Worm (Caenorhabditis elegans) whole organism, mixed stage, embryonic: ENCODE measurements around the gene jmjd-3.2.

Experiments
- M03D4.4 ChIP-seq: sonication (generic microtip); optimal IDR thresholded peaks from 2 replicates; lab custom pipeline; 2017; ENCODE audit warnings: mild to moderate bottlenecking, missing genetic modification characterization, missing compliant biosample characterization
- bed-3 ChIP-seq: fragments of 200-800 bp; sonication (Bioruptor generic); optimal IDR thresholded peaks from 3 replicates; lab custom pipeline; 2018; ENCODE audit warnings: mild to moderate bottlenecking, missing genetic modification characterization, moderate library complexity, missing compliant biosample characterization
- blmp-1 ChIP-seq: fragments of 150-350 bp; optimal IDR thresholded peaks from 2 replicates; lab custom pipeline; 2014; ENCODE audit warnings: missing biosample characterization, missing genetic modification characterization
- ceh-39 ChIP-seq: fragments of 150-350 bp; optimal IDR thresholded peaks from 2 replicates; lab custom pipeline; 2014; ENCODE audit warnings: missing biosample characterization, missing genetic modification characterization
- ceh-43 ChIP-seq: fragments of 200-800 bp; sonication (Bioruptor generic); optimal IDR thresholded peaks from 2 replicates; lab custom pipeline; 2018; ENCODE audit warnings: mild to moderate bottlenecking, missing genetic modification characterization, moderate library complexity, missing compliant biosample characterization
- ceh-83 ChIP-seq: fragments of 200-800 bp; sonication (Bioruptor generic); optimal IDR thresholded peaks from 2 replicates; lab custom pipeline; 2018; ENCODE audit warnings: mild to moderate bottlenecking, missing genetic modification characterization, missing compliant biosample characterization
- ces-1 ChIP-seq: fragments of 150-350 bp; optimal IDR thresholded peaks from 2 replicates; lab custom pipeline; 2014; ENCODE audit warnings: missing biosample characterization, missing genetic modification reagents, missing genetic modification characterization
- cnd-1 ChIP-seq: fragments of 200-800 bp; sonication (Bioruptor generic); optimal IDR thresholded peaks from 2 replicates; lab custom pipeline; 2018; ENCODE audit warnings: mild to moderate bottlenecking, missing genetic modification characterization, missing compliant biosample characterization
- drap-1 ChIP-seq: fragments of 200-800 bp; sonication (Bioruptor generic); optimal IDR thresholded peaks from 3 replicates; lab custom pipeline; 2018; ENCODE audit warnings: mild to moderate bottlenecking, missing genetic modification characterization, missing compliant biosample characterization
- elt-1 ChIP-seq: sonication (generic microtip); optimal IDR thresholded peaks from 2 replicates; lab custom pipeline; 2017; ENCODE audit warnings: missing genetic modification characterization, mild to moderate bottlenecking, missing compliant biosample characterization, antibody characterized with exemption, moderate library complexity, borderline replicate concordance; ENCODE audit not compliant: insufficient read depth
- elt-3 ChIP-seq: fragments of 150-350 bp; optimal IDR thresholded peaks from 2 replicates; lab custom pipeline; 2014; ENCODE audit warnings: missing biosample characterization, missing genetic modification characterization
- flh-1 ChIP-seq: fragments of 200-800 bp; sonication (Bioruptor generic); optimal IDR thresholded peaks from 2 replicates; lab custom pipeline; 2018; ENCODE audit warnings: mild to moderate bottlenecking, missing genetic modification characterization, moderate library complexity, missing compliant biosample characterization
- ham-2 ChIP-seq: fragments of 200-800 bp; sonication (Bioruptor generic); optimal IDR thresholded peaks from 2 replicates; lab custom pipeline; 2018; ENCODE audit warnings: mild to moderate bottlenecking, missing genetic modification characterization, missing compliant biosample characterization
- hlh-1 ChIP-seq: fragments of 150-350 bp; optimal IDR thresholded peaks from 2 replicates; lab custom pipeline; 2014; ENCODE audit warnings: missing biosample characterization, missing genetic modification reagents, missing genetic modification characterization
- lin-13 ChIP-seq: fragments of 150-350 bp; optimal IDR thresholded peaks from 2 replicates; lab custom pipeline; 2014; ENCODE audit warnings: missing biosample characterization, missing genetic modification characterization
- lin-32 ChIP-seq: fragments of 200-800 bp; sonication (Bioruptor generic); optimal IDR thresholded peaks from 2 replicates; lab custom pipeline; 2018; ENCODE audit warnings: mild to moderate bottlenecking, missing genetic modification characterization, missing compliant biosample characterization
- lsy-2 ChIP-seq: fragments of 150-350 bp; optimal IDR thresholded peaks from 2 replicates; lab custom pipeline; 2014; ENCODE audit warnings: missing biosample characterization, missing genetic modification characterization
- mab-5 ChIP-seq: fragments of 150-350 bp; optimal IDR thresholded peaks from 2 replicates; lab custom pipeline; 2014; ENCODE audit warnings: missing biosample characterization, missing genetic modification characterization
- mep-1 ChIP-seq: fragments of 150-350 bp; optimal IDR thresholded peaks from 2 replicates; lab custom pipeline; 2017; ENCODE audit warnings: missing biosample characterization, missing genetic modification reagents, missing genetic modification characterization, inconsistent platforms
- mls-2 ChIP-seq: sonication (generic microtip); optimal IDR thresholded peaks from 2 replicates; lab custom pipeline; 2016; ENCODE audit warnings: mild to moderate bottlenecking, missing genetic modification characterization, moderate library complexity, missing compliant biosample characterization
- nhr-12 ChIP-seq: fragments of 150-350 bp; optimal IDR thresholded peaks from 2 replicates; lab custom pipeline; 2014; ENCODE audit warnings: missing biosample characterization, missing genetic modification characterization
- nhr-2 ChIP-seq: fragments of 150-350 bp; optimal IDR thresholded peaks from 2 replicates; lab custom pipeline; 2014; ENCODE audit warnings: missing biosample characterization, missing genetic modification characterization
- nhr-237 ChIP-seq: fragments of 150-350 bp; optimal IDR thresholded peaks from 2 replicates; lab custom pipeline; 2014; ENCODE audit warnings: missing biosample characterization, missing genetic modification characterization
- nhr-28 ChIP-seq: fragments of 150-350 bp; optimal IDR thresholded peaks from 2 replicates; lab custom pipeline; 2014; ENCODE audit warnings: missing biosample characterization, missing genetic modification characterization
- pha-4 ChIP-seq: fragments of 150-350 bp; optimal IDR thresholded peaks from 2 replicates; lab custom pipeline; 2018; ENCODE audit warnings: missing biosample characterization, missing genetic modification reagents, missing genetic modification characterization
- sem-2 ChIP-seq: fragments of 200-800 bp; sonication (Bioruptor generic); optimal IDR thresholded peaks from 2 replicates; lab custom pipeline; 2018; ENCODE audit warnings: mild to moderate bottlenecking, missing genetic modification characterization, missing compliant biosample characterization
- snpc-4 ChIP-seq: fragments of 150-350 bp; optimal IDR thresholded peaks from 2 replicates; lab custom pipeline; 2014; ENCODE audit warnings: missing biosample characterization, missing genetic modification characterization
- sptf-1 ChIP-seq: sonication (generic microtip); optimal IDR thresholded peaks from 2 replicates; lab custom pipeline; 2017; ENCODE audit warnings: mild to moderate bottlenecking, missing genetic modification characterization, moderate library complexity, missing compliant biosample characterization
- tbx-8 ChIP-seq: fragments of 200-800 bp; sonication (Bioruptor generic); optimal IDR thresholded peaks from 2 replicates; lab custom pipeline; 2018; ENCODE audit warnings: mild to moderate bottlenecking, missing genetic modification characterization, moderate library complexity, missing compliant biosample characterization
- unc-120 ChIP-seq: sonication (generic microtip); optimal IDR thresholded peaks from 2 replicates; lab custom pipeline; 2017; ENCODE audit warnings: missing genetic modification characterization, missing compliant biosample characterization; ENCODE audit not compliant: poor library complexity, severe bottlenecking
- unc-39 ChIP-seq: fragments of 150-350 bp; optimal IDR thresholded peaks from 2 replicates; lab custom pipeline; 2014; ENCODE audit warnings: missing biosample characterization, missing genetic modification characterization
- unc-62 ChIP-seq: fragments of 150-350 bp; optimal IDR thresholded peaks from 2 replicates; lab custom pipeline; 2014; ENCODE audit warnings: missing biosample characterization, missing genetic modification reagents, missing genetic modification characterization
- zip-8 ChIP-seq: fragments of 150-350 bp; optimal IDR thresholded peaks from 2 replicates; lab custom pipeline; 2014; ENCODE audit warnings: missing biosample characterization, missing genetic modification characterization
- ztf-11 ChIP-seq: fragments of 150-350 bp; optimal IDR thresholded peaks from 2 replicates; lab custom pipeline; 2014; ENCODE audit warnings: missing biosample characterization, missing genetic modification characterization

Gene jmjd-3.2

DNA sequence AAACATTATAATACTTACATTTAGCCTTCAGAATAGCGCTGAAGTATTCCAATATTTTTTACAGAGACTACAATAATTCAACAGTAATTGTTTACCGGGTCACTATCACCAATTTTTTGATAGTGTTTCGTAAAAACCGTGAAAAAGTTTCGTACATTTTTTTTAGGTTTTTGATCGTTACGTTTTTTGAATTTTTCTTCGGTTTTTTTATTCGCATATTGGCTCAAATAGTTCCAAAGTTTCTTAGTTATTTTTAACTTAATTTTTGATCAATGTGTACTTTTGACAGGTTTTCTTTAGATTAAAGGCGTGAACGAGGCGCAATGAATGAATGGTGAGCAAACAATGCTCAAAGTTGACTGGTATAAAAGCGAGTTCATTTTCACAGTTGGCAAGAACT is 24.9 kb upstream of the jmjd-3.2 start, which contains the start of gene fipr-3:
Gene fipr-3 (plus strand): TSS at position 301 of the 400 bp plus-strand sequence.
- TF ChIP-seq elt-3 (tag; lab: Kevin White, UChicago) (no peak), drap-1 (GFP tag; lab: Kevin White, UChicago) (no peak), lin-13 (tag; lab: Kevin White, UChicago) (no peak), lin-32 (GFP tag; lab: Kevin White, UChicago) (no peak), flh-1 (GFP tag; lab: Kevin White, UChicago) (no peak), ces-1 (no peak), sem-2 (GFP tag; lab: Kevin White, UChicago) (no peak), cnd-1 (tag; lab: Kevin White, UChicago) (no peak), nhr-2 (tag; lab: Kevin White, UChicago) (no peak), unc-39 (tag; lab: Kevin White, UChicago) (no peak), nhr-12 (tag; lab: Kevin White, UChicago) (no peak), blmp-1 (tag; lab: Kevin White, UChicago) (no peak), unc-62 (no peak), mls-2 (tag; lab: Kevin White, UChicago) (no peak), ham-2 (GFP tag; lab: Kevin White, UChicago) (no peak), ceh-43 (GFP tag; lab: Kevin White, UChicago) (no peak)

DNA sequence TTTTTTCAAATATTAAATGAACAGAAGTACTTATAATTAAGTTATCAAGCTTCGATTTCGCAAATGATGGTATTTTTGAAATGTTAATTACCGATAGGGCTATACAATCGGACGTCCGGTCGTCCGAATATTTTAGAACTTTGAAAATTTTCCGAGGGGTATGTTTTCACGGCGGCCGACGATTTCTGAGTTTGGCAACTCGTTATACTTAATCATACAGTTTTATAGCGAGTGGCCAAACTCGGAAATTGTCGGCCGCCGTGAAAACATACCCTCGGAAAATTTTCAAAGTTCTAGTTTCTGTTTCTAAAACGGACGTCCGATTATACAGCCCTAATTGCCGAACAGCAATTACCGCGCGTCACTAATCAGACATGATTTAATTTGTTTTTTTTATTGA is 23.8 kb upstream of the jmjd-3.2 start:
- no peak for TF ChIP-seq pha-4 (tag; lab: Kevin White, UChicago)
- no peak for TF ChIP-seq ceh-43 (GFP tag; lab: Kevin White, UChicago)
- no peak for TF ChIP-seq ztf-11 (tag; lab: Kevin White, UChicago)
- TF ChIP-seq mep-1 (tag; lab: Kevin White, UChicago): no peak
- TF ChIP-seq snpc-4 (tag; lab: Kevin White, UChicago): no peak
- no peak for TF ChIP-seq nhr-28
- no peak for TF ChIP-seq cnd-1 (tag; lab: Kevin White, UChicago)
- no peak for TF ChIP-seq sem-2 (GFP tag; lab: Kevin White, UChicago)
- no peak for TF ChIP-seq unc-62
- no peak for TF ChIP-seq sptf-1
- no peak for TF ChIP-seq zip-8 (tag; lab: Kevin White, UChicago)
- TF ChIP-seq flh-1 (GFP tag; lab: Kevin White, UChicago): no peak
- TF ChIP-seq ham-2 (GFP tag; lab: Kevin White, UChicago): no peak
- TF ChIP-seq M03D4.4 (tag; lab: Kevin White, UChicago): no peak
- no peak for TF ChIP-seq hlh-1 (tag; lab: Kevin White, UChicago)
- TF ChIP-seq bed-3: no peak
- TF ChIP-seq drap-1 (GFP tag; lab: Kevin White, UChicago): no peak
- TF ChIP-seq mab-5 (tag; lab: Kevin White, UChicago): no peak
- no peak for TF ChIP-seq unc-39 (tag; lab: Kevin White, UChicago)
- no peak for TF ChIP-seq mls-2 (tag; lab: Kevin White, UChicago)

DNA sequence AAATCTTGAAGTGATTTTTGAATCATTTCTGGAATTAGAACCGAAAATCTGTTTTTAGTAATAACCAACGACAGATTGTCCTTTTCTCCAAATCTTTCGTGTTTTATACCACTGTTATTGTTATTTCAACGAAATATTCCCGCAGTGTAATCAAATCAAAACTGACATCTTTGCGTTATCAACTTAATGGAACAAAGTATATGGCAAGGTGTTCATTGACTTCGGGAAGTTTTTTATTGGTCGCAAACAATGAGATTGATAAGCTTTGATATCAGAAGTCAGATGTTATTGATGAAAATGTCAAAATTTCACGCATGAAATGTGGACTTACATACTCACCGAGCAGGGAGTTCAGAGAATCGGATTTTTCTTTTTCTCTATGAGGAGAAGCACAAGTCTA is 23.3 kb upstream of the jmjd-3.2 start, which contains the start of gene F23D12.11:
Gene F23D12.11 (minus strand): TSS at position 79 of the 400 bp plus-strand sequence.
- no peak for TF ChIP-seq unc-120 (tag; lab: Kevin White, UChicago)
- TF ChIP-seq ceh-83: no peak
- no peak for TF ChIP-seq nhr-237 (tag; lab: Kevin White, UChicago)
- TF ChIP-seq mab-5 (tag; lab: Kevin White, UChicago): no peak
- TF ChIP-seq ceh-39 (tag; lab: Kevin White, UChicago): no peak

DNA sequence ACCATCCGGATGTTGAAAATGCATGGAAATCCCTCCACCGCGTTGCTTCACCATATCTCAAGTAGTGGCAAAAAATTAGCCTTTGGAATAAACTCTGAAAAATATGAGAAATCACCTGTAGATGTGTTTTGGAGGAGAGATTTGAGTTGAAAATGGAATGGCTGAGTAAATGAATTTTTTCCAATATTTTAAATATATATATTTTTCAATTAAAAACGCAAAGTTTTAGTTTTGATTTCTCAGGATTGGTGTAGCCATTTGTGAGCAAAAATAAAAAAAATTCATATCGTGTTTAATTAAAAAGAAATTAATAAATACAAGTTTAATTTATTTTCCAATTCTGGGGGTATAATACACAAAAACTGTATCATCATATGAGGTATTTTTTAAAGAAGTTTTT is 20.0 kb upstream of the jmjd-3.2 start, which contains the start of gene F23D12.1:
Gene F23D12.1 (minus strand): TSS at position 101 of the 400 bp plus-strand sequence.
- TF ChIP-seq blmp-1 (tag; lab: Kevin White, UChicago): no peak
- no peak for TF ChIP-seq ceh-43 (GFP tag; lab: Kevin White, UChicago)
- no peak for TF ChIP-seq lsy-2 (tag; lab: Kevin White, UChicago)
- TF ChIP-seq elt-1: no peak
- no peak for TF ChIP-seq mep-1 (tag; lab: Kevin White, UChicago)
- TF ChIP-seq sem-2 (GFP tag; lab: Kevin White, UChicago): no peak
- no peak for TF ChIP-seq sptf-1
- TF ChIP-seq pha-4 (tag; lab: Kevin White, UChicago): no peak
- TF ChIP-seq tbx-8 (GFP tag; lab: Kevin White, UChicago): no peak
- TF ChIP-seq ham-2 (GFP tag; lab: Kevin White, UChicago): no peak
- TF ChIP-seq nhr-12 (tag; lab: Kevin White, UChicago): no peak
